Worm (Caenorhabditis elegans): ENCODE data around the gene F25E5.16.
"Not testable (repeated sequence)": the region's sequence is repeated elsewhere in the genome, so short reads cannot be mapped to it uniquely, and the experiment has no call there.

ce11 chrV:7443480-7443879 is 5.4 kb downstream of the F25E5.16 start:
- not testable (repeated sequence) for TF ChIP-seq vab-15 (tag; optimal IDR thresholded peaks at IDR 0.05); lin-13 (GFP tag; optimal IDR thresholded peaks at IDR 0.05); aly-2 (tag; optimal IDR thresholded peaks at IDR 0.05); C04F5.9 (tag; optimal IDR thresholded peaks at IDR 0.05); ztf-11 (tag; optimal IDR thresholded peaks at IDR 0.05); ces-1 (GFP tag; optimal IDR thresholded peaks at IDR 0.05); mdl-1 (tag; optimal IDR thresholded peaks at IDR 0.05); hpl-2 (GFP tag; optimal IDR thresholded peaks at IDR 0.05); elt-2 (tag; optimal IDR thresholded peaks at IDR 0.05); nhr-12 (tag; optimal IDR thresholded peaks at IDR 0.05); nhr-237 (tag; optimal IDR thresholded peaks at IDR 0.05); skn-1 (tag; optimal IDR thresholded peaks at IDR 0.05)
